Worm (Caenorhabditis elegans): ENCODE results near the gene wrn-1.

wrn-1 gene

ce11 chrII:6528629-6529028 lies 26.1 kb upstream of the wrn-1 start, which contains the start of gene C56E6.4:
Gene C56E6.4 (minus strand): TSS chrII:6528729.
- TF ChIP-seq ceh-88 (GFP tag; IDR thresholded peaks at IDR 0.05) (no peak), ces-1 (GFP tag; optimal IDR thresholded peaks at IDR 0.05) (no peak), blmp-1 (tag; optimal IDR thresholded peaks at IDR 0.05) (no peak), sox-4 (tag; optimal IDR thresholded peaks at IDR 0.05) (no peak), nhr-19 (GFP tag; conservative IDR thresholded peaks at IDR 0.05) (no peak)

- TF ChIP-seq unc-86 (tag; optimal IDR thresholded peaks at IDR 0.05) (no peak), ceh-88 (GFP tag; IDR thresholded peaks at IDR 0.05) (no peak), zip-4 (GFP tag; optimal IDR thresholded peaks at IDR 0.05) (no peak), pqm-1 (tag; optimal IDR thresholded peaks at IDR 0.05) (no peak), sptf-1 (tag; optimal IDR thresholded peaks at IDR 0.05) (no peak), C34B4.2 (tag; optimal IDR thresholded peaks at IDR 0.05) (no peak), xbp-1 (tag; optimal IDR thresholded peaks at IDR 0.05) (no peak)
Observed at ce11 chrII:6531527-6531926, 23.2 kb upstream of the wrn-1 start, which contains the start of gene abch-1. Gene abch-1 (minus strand): TSS chrII:6531627.

ce11 chrII:6531940-6532339 lies 22.8 kb upstream of the wrn-1 start, which contains the start of gene abcx-1:
Gene abcx-1 (plus strand): TSS chrII:6532163.
- TF ChIP-seq lin-35 (GFP tag; optimal IDR thresholded peaks at IDR 0.05) (no peak), lin-14 (GFP tag; optimal IDR thresholded peaks at IDR 0.05) (peak; percentile 45), nhr-85 (tag) (peak; percentile 79), swsn-7 (tag; optimal IDR thresholded peaks at IDR 0.05) (no peak), C34B4.2 (tag; optimal IDR thresholded peaks at IDR 0.05) (no peak)

DNA sequence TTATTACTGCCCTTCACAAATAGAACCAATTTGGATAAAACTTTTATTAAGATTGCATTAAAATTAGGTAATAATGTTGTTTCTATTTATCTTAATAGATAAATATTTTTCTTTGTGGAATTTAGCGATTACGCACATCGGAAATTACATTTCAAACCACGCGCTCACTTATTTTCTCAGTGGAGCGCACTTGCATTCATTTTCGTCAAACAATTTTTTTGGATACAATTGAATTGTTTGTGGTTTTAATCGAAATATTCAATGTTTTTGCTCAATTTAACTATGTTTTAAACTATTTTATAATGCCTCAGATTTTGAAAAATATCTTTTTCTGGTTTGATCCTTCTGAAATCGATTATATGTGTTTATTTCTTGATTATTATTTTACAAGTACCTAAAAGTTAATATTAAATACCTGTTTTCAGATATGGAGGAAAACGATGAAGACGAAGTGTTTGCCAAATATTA lies 18.8 kb upstream of the wrn-1 start, which contains the start of gene utp-20:
Gene utp-20 (plus strand): TSS at position 418 of the 468 bp plus-strand sequence.
- TF ChIP-seq C16A3.4 (tag; optimal IDR thresholded peaks at IDR 0.05) (peak; percentile 83), swsn-7 (tag; optimal IDR thresholded peaks at IDR 0.05) (peak; percentile 50), ztf-11 (tag; optimal IDR thresholded peaks at IDR 0.05) (no peak), fkh-10 (GFP tag; optimal IDR thresholded peaks at IDR 0.05) (peak; percentile 3), ama-1 (optimal IDR thresholded peaks at IDR 0.05) (no peak), lsy-2 (tag; optimal IDR thresholded peaks at IDR 0.05) (peak; percentile 69 to 82), nhr-20 (tag; optimal IDR thresholded peaks at IDR 0.05) (peak; percentile 46), elt-3 (tag; optimal IDR thresholded peaks at IDR 0.05) (peak in 1 of 6 experiments; percentile 35), lin-35 (GFP tag; optimal IDR thresholded peaks at IDR 0.05) (peak; percentile 90 to 97), snu-23 (GFP tag; optimal IDR thresholded peaks at IDR 0.05) (peak; percentile 67), nhr-90 (tag; optimal IDR thresholded peaks at IDR 0.05; ENCODE audit: poor library complexity) (peak; percentile 55), nhr-71 (tag; optimal IDR thresholded peaks at IDR 0.05) (peak; percentile 66), egl-13 (tag; optimal IDR thresholded peaks at IDR 0.05) (no peak), mdl-1 (tag; optimal IDR thresholded peaks at IDR 0.05) (peak in 1 of 2 experiments; percentile 10), unc-62 (GFP tag; optimal IDR thresholded peaks at IDR 0.05) (no peak), fkh-4 (tag; optimal IDR thresholded peaks at IDR 0.05; ENCODE audit: borderline replicate concordance) (no peak), Y116A8C.19 (tag; optimal IDR thresholded peaks at IDR 0.05; ENCODE audit: borderline replicate concordance) (no peak), lin-39 (tag; optimal IDR thresholded peaks at IDR 0.05) (peak; percentile 2), unc-130 (tag; optimal IDR thresholded peaks at IDR 0.05) (peak; percentile 19), ces-1 (GFP tag; optimal IDR thresholded peaks at IDR 0.05) (peak; percentile 48), pax-3 (tag; optimal IDR thresholded peaks at IDR 0.05) (no peak), irx-1 (tag; optimal IDR thresholded peaks at IDR 0.05) (no peak), efl-1 (optimal IDR thresholded peaks at IDR 0.05) (peak; percentile 81 to 92), efl-1 (GFP tag; optimal IDR thresholded peaks at IDR 0.05 in 1 of 2) (peak; percentile 92 to 99), ceh-82 (tag; optimal IDR thresholded peaks at IDR 0.05) (peak in 2 of 3 experiments; percentile 4 to 43), mep-1 (tag; optimal IDR thresholded peaks at IDR 0.05) (peak; percentile 62), hlh-4 (tag; optimal IDR thresholded peaks at IDR 0.05) (no peak), fkh-8 (tag; optimal IDR thresholded peaks at IDR 0.05) (peak; percentile 26), dpl-1 (GFP tag; optimal IDR thresholded peaks at IDR 0.05) (peak; percentile 83 to 93 (median 92)), lin-14 (GFP tag; optimal IDR thresholded peaks at IDR 0.05) (peak; percentile 60), nhr-85 (tag) (peak; percentile 65), F16B12.6 (tag; optimal IDR thresholded peaks at IDR 0.05) (peak; percentile 30), xbp-1 (tag; optimal IDR thresholded peaks at IDR 0.05) (peak; percentile 56), grh-1 (GFP tag; IDR thresholded peaks at IDR 0.05) (no peak), skn-1 (tag; optimal IDR thresholded peaks at IDR 0.05) (peak; percentile 59), rnt-1 (tag; optimal IDR thresholded peaks at IDR 0.05) (peak; percentile 52), elt-2 (tag; optimal IDR thresholded peaks at IDR 0.05) (peak; percentile 5)

Data from whole organism, L1 larva.